Worm (Caenorhabditis elegans): ENCODE results near the gene ccch-3.

DNA sequence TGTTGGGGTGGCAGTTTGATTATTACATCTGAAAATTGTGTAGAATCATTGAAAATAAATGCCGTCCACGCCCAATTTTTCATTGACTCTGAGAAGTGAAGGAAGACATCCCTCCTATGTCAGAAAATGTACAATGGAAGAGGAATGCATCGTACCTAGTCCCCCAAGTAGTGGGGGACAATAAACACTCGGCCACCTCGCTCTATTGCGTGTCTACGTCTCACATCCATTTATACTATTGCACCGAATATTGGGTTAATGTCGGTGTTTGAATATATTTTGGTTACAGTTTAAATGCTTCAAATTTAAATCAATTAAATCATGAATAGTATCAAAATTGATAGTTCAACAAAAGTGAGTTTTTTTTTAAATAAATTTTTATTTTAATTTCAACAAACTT is 9.9 kb downstream of the ccch-3 start, which contains the start of gene lin-25:
- TF ChIP-seq nhr-12 (tag; optimal IDR thresholded peaks at IDR 0.05), result no peak
- TF ChIP-seq lin-13 (GFP tag; optimal IDR thresholded peaks at IDR 0.05), result no peak
- TF ChIP-seq rnt-1 (tag; optimal IDR thresholded peaks at IDR 0.05), result peak; percentile 49
- no peak for TF ChIP-seq ama-1 (optimal IDR thresholded peaks at IDR 0.05)
